Worm (Caenorhabditis elegans) whole organism, early embryonic: ENCODE measurements around the gene clic-1.

Experiments
- ama-1 ChIP-seq: fragments of 150-350 bp; optimal IDR thresholded peaks from 2 replicates; lab custom pipeline; 2014
- ets-7 ChIP-seq: sonication (generic microtip); optimal IDR thresholded peaks from 2 replicates; lab custom pipeline; 2016; ENCODE audit warnings: missing genotype, missing genetic modification characterization, missing compliant biosample characterization
- flt-1 ChIP-seq: fragments of 200-800 bp; sonication (Bioruptor generic); IDR thresholded peaks from 2 replicates; pipeline ENCODE4 v1.3.6; 2022; ENCODE audit warnings: missing genetic modification characterization, missing compliant biosample characterization
- hmg-4 ChIP-seq: fragments of 200-800 bp; sonication (Bioruptor generic); optimal IDR thresholded peaks from 2 replicates; lab custom pipeline; 2018; ENCODE audit warnings: mild to moderate bottlenecking, missing genetic modification characterization, missing compliant biosample characterization
- pes-1 ChIP-seq: fragments of 200-800 bp; sonication (Bioruptor generic); IDR thresholded peaks from 2 replicates; pipeline ENCODE4 v1.3.6; 2022; ENCODE audit warnings: missing genetic modification reagents, missing genetic modification characterization, missing compliant biosample characterization
- scrt-1 ChIP-seq: fragments of 200-800 bp; sonication (Bioruptor generic); IDR thresholded peaks from 2 replicates; pipeline ENCODE4 v1.3.6; 2022; ENCODE audit warnings: missing genetic modification characterization, missing compliant biosample characterization
- tbx-11 ChIP-seq: fragments of 200-800 bp; sonication (Bioruptor generic); IDR thresholded peaks from 2 replicates; pipeline ENCODE4 v1.3.6; 2022; ENCODE audit warnings: missing genetic modification characterization, missing compliant biosample characterization
- tra-4 ChIP-seq: sonication (generic microtip); optimal IDR thresholded peaks from 2 replicates; lab custom pipeline; 2017; ENCODE audit warnings: missing genetic modification characterization, missing compliant biosample characterization

DNA sequence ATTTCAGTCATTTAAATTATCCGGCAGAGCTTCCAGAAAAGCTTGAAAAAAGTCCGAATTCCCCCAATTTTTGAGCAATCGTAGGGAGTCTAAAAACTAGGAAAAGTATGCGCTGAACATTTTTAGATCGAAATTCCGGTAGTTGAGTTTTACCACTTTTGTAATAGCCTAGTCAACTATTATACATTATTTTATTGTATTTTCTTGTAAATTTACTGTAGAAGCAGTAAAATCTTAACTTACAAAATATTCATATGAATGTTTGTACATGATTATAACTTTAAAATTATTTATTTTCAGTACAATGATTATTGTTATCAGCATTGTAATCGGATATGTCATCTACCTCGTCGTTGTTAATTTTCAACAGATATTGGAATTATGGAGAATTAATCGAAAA, 46.8 kb upstream of the clic-1 start, which contains the start of gene cyp-32A1:
- TF ChIP-seq ets-7 (tag; lab: Kevin White, UChicago) (no peak), scrt-1 (GFP tag; lab: Robert Waterston, UW) (no peak), pes-1 (GFP tag; lab: Robert Waterston, UW) (no peak), ama-1 (lab: Kevin White, UChicago) (no peak), tra-4 (tag; lab: Kevin White, UChicago) (no peak), hmg-4 (GFP tag; lab: Kevin White, UChicago) (no peak), tbx-11 (no peak), flt-1 (GFP tag; lab: Robert Waterston, UW) (no peak)
